Fruit fly (Drosophila melanogaster): ENCODE measurements around the gene CG10650.

CG10650 gene

dm6 chr2L:18966214-18966556, 29.5 kb downstream of the CG10650 start (continued):
- TF ChIP-seq CG2199 (GFP tag; IDR thresholded peaks at IDR 0.05) (peak; percentile 63; the same call in 1 of the 3 replicates), sens (GFP tag) (peak; percentile 85), CG8290 (GFP tag; optimal IDR thresholded peaks at IDR 0.05) (peak; percentile 25), CG8290 (tag; optimal IDR thresholded peaks at IDR 0.05) (no peak), CG32767 (GFP tag; IDR thresholded peaks at IDR 0.05) (peak; percentile 87), gcm (GFP tag; optimal IDR thresholded peaks at IDR 0.05) (peak; percentile 26), sd (tag; optimal IDR thresholded peaks at IDR 0.05) (peak; percentile 44), pum (GFP tag; optimal IDR thresholded peaks at IDR 0.05) (peak; percentile 20), zen2 (GFP tag; IDR thresholded peaks at IDR 0.05; ENCODE audit: partially characterized antibody) (no peak), CG31441 (GFP tag; IDR thresholded peaks at IDR 0.05) (peak; percentile 66), CG6683 (GFP tag; optimal IDR thresholded peaks at IDR 0.05) (peak; percentile 60), tin (GFP tag; optimal IDR thresholded peaks at IDR 0.05) (peak; percentile 62), Awh (GFP tag; IDR thresholded peaks at IDR 0.05) (peak; percentile 71), CG8281 (tag; optimal IDR thresholded peaks at IDR 0.05) (peak; percentile 57), CG7372 (GFP tag; IDR thresholded peaks at IDR 0.05) (peak; percentile 91), ewg (GFP tag; optimal IDR thresholded peaks at IDR 0.05) (no peak), CG12071 (GFP tag; optimal IDR thresholded peaks at IDR 0.05) (peak; percentile 60), C15 (GFP tag; IDR thresholded peaks at IDR 0.05) (peak; percentile 88; the same call in 2 of the 3 replicates), CG7786 (GFP tag; optimal IDR thresholded peaks at IDR 0.05) (peak; percentile 2), Side (GFP tag; optimal IDR thresholded peaks at IDR 0.05) (peak; percentile 41), Bgb (GFP tag; IDR thresholded peaks at IDR 0.05; ENCODE audit: partially characterized antibody) (no peak), ash1 (GFP tag; optimal IDR thresholded peaks at IDR 0.05) (no peak), CG3838 (GFP tag; optimal IDR thresholded peaks at IDR 0.05) (peak; percentile 49), Hand (GFP tag; optimal IDR thresholded peaks at IDR 0.05) (peak; percentile 63), CG6791 (GFP tag; IDR thresholded peaks at IDR 0.05; ENCODE audit: partially characterized antibody) (no peak), CG10267 (tag; optimal IDR thresholded peaks at IDR 0.05) (peak; percentile 52), CG8478 (optimal IDR thresholded peaks at IDR 0.05) (no peak), CG7271 (tag; optimal IDR thresholded peaks at IDR 0.05) (peak; percentile 46), ro (GFP tag; IDR thresholded peaks at IDR 0.05) (peak; percentile 70), MTF-1 (GFP tag; optimal IDR thresholded peaks at IDR 0.05; ENCODE audit: borderline replicate concordance) (peak; percentile 61), CG11247 (GFP tag; IDR thresholded peaks at IDR 0.05) (peak; percentile 92), CG3281 (GFP tag; optimal IDR thresholded peaks at IDR 0.05) (peak; percentile 89), CG1647 (GFP tag; optimal IDR thresholded peaks at IDR 0.05) (peak; percentile 25), trem (tag; optimal IDR thresholded peaks at IDR 0.05) (peak; percentile 50), peb (GFP tag; IDR thresholded peaks at IDR 0.05) (peak; percentile 56; the same call in 1 of the 2 replicates), ATbp (GFP tag; optimal IDR thresholded peaks at IDR 0.05) (peak; percentile 27), CG30431 (GFP tag; optimal IDR thresholded peaks at IDR 0.05) (peak; percentile 8), CG5953 (GFP tag; IDR thresholded peaks at IDR 0.05) (peak; percentile 24; the same call in 1 of the 2 replicates), CG34422 (GFP tag; IDR thresholded peaks at IDR 0.05) (peak; percentile 89), onecut (GFP tag; IDR thresholded peaks at IDR 0.05) (peak; percentile 47; the same call in 1 of the 2 replicates), emc (GFP tag; optimal IDR thresholded peaks at IDR 0.05) (no peak), CG8359 (GFP tag; optimal IDR thresholded peaks at IDR 0.05; ENCODE audit: borderline replicate concordance) (peak; percentile 22), bowl (GFP tag; IDR thresholded peaks at IDR 0.05) (peak; percentile 79; the same call in 1 of the 2 replicates), CoRest (tag; optimal IDR thresholded peaks at IDR 0.05) (peak; percentile 73), Oaz (GFP tag; IDR thresholded peaks at IDR 0.05) (peak; percentile 82), jing (GFP tag; optimal IDR thresholded peaks at IDR 0.05) (no peak), tap (tag; optimal IDR thresholded peaks at IDR 0.05) (peak; percentile 73), knrl (GFP tag; IDR thresholded peaks at IDR 0.05; ENCODE audit: partially characterized antibody) (no peak), pita (GFP tag; optimal IDR thresholded peaks at IDR 0.05) (no peak), Mes4 (GFP tag; optimal IDR thresholded peaks at IDR 0.05) (no peak), CG18476 (GFP tag; optimal IDR thresholded peaks at IDR 0.05) (peak; percentile 67), CG32532 (GFP tag; IDR thresholded peaks at IDR 0.05) (peak; percentile 97)

All from whole organism, embryonic.